Worm (Caenorhabditis elegans) whole organism, L4/young adult: ENCODE results near the gene ant-1.3.

Experiments used
- W03F9.2 ChIP-seq: fragments of 150-350 bp; optimal IDR thresholded peaks from 2 replicates; lab custom pipeline; 2014; ENCODE audit warnings: missing biosample characterization, missing genetic modification characterization
- dao-5 ChIP-seq: sonication (generic microtip); optimal IDR thresholded peaks from 2 replicates; lab custom pipeline; 2016; ENCODE audit warnings: missing genotype, missing genetic modification characterization, moderate library complexity, missing compliant biosample characterization
- him-1 ChIP-seq: sonication (generic microtip); optimal IDR thresholded peaks from 2 replicates; lab custom pipeline; 2016; ENCODE audit warnings: missing genotype, missing genetic modification reagents, missing genetic modification characterization, missing compliant biosample characterization

- TF ChIP-seq him-1 (tag; lab: Kevin White, UChicago) (no peak), dao-5 (tag; lab: Kevin White, UChicago) (no peak), W03F9.2 (tag; lab: Kevin White, UChicago) (no peak)
Observed at ce11 chrIV:9690644-9691043, 18.5 kb downstream of the ant-1.3 start, which contains the start of gene sdz-36.
